Fruit fly (Drosophila melanogaster) whole organism: Measurements from ENCODE around the gene Nup154.

ENCODE experiments used
- CG8478 ChIP-seq: fragments of >200 bp; optimal IDR thresholded peaks from 2 replicates; lab custom pipeline; 2018; ENCODE audit warnings: inconsistent platforms
- Dll ChIP-seq: fragments of >200 bp; optimal IDR thresholded peaks from 2 replicates; lab custom pipeline; 2017
- EcR ChIP-seq, 2 experiments: fragments of >200 bp; optimal IDR thresholded peaks; 2 replicates each; lab custom pipeline; 2017; ENCODE audit warnings: missing biosample characterization in 2 of 2, missing genetic modification characterization in 2 of 2, missing genetic modification reagents in 2 of 2
- pan ChIP-seq: fragments of >200 bp; optimal IDR thresholded peaks from 2 replicates; lab custom pipeline; 2017
- psq ChIP-seq: fragments of >200 bp; optimal IDR thresholded peaks from 2 replicates; lab custom pipeline; 2017
- usp ChIP-seq: fragments of >200 bp; optimal IDR thresholded peaks from 2 replicates; lab custom pipeline; 2017; ENCODE audit warnings: missing biosample characterization, missing genetic modification characterization, mixed read lengths

The Nup154 gene

dm6 chr2L:11015320-11015719 lies 10.7 kb downstream of the Nup154 start, which contains the start of gene Acp32CD:
Acp32CD (plus strand) TSS chr2L:11015620.
- TF ChIP-seq CG8478 (lab: Kevin White, UChicago) (no peak), psq (no peak), usp (GFP tag; lab: Kevin White, UChicago) (no peak)

- TF ChIP-seq CG8478 (lab: Kevin White, UChicago): no peak
- TF ChIP-seq pan: no peak
- TF ChIP-seq EcR (GFP tag; optimal IDR thresholded peaks at IDR 0.05; lab: Kevin White, UChicago): no peak
- no peak for TF ChIP-seq Dll (lab: Kevin White, UChicago)
- no peak for TF ChIP-seq psq
- TF ChIP-seq usp (GFP tag; lab: Kevin White, UChicago): no peak
These were observed 12.1 kb downstream of the Nup154 start, which contains the start of gene CG14913 for dm6 chr2L:11016695-11017094. CG14913 (plus strand) TSS chr2L:11016995.

dm6 chr2L:11021606-11022005 lies 17.0 kb downstream of the Nup154 start:
- TF ChIP-seq Dll (lab: Kevin White, UChicago) (no peak), usp (GFP tag; lab: Kevin White, UChicago) (no peak), pan (peak; percentile 78), psq (no peak), EcR (GFP tag; optimal IDR thresholded peaks at IDR 0.05; lab: Kevin White, UChicago) (no peak)

dm6 chr2L:11022804-11023203 lies 18.2 kb downstream of the Nup154 start:
- TF ChIP-seq EcR (GFP tag; optimal IDR thresholded peaks at IDR 0.05; lab: Kevin White, UChicago) (no peak), usp (GFP tag; lab: Kevin White, UChicago) (no peak), psq (no peak), CG8478 (lab: Kevin White, UChicago) (no peak), pan (no peak), Dll (lab: Kevin White, UChicago) (no peak)

dm6 chr2L:11023875-11024274 lies 19.3 kb downstream of the Nup154 start:
- TF ChIP-seq psq: no peak
- TF ChIP-seq Dll (lab: Kevin White, UChicago): no peak
- TF ChIP-seq EcR (GFP tag; optimal IDR thresholded peaks at IDR 0.05; lab: Kevin White, UChicago): no peak
- TF ChIP-seq usp (GFP tag; lab: Kevin White, UChicago): no peak
- TF ChIP-seq pan: no peak
- no peak for TF ChIP-seq CG8478 (lab: Kevin White, UChicago)

dm6 chr2L:11027213-11027612 lies 22.6 kb downstream of the Nup154 start:
- TF ChIP-seq psq (no peak), Dll (lab: Kevin White, UChicago) (no peak), usp (GFP tag; lab: Kevin White, UChicago) (no peak), EcR (GFP tag; optimal IDR thresholded peaks at IDR 0.05; lab: Kevin White, UChicago) (no peak), pan (no peak), CG8478 (lab: Kevin White, UChicago) (no peak)

dm6 chr2L:11027825-11028496 lies 23.3 kb downstream of the Nup154 start:
- TF ChIP-seq usp (GFP tag; lab: Kevin White, UChicago) (no peak), Dll (lab: Kevin White, UChicago) (no peak), pan (no peak), psq (no peak), CG8478 (lab: Kevin White, UChicago) (no peak), EcR (GFP tag; optimal IDR thresholded peaks at IDR 0.05; lab: Kevin White, UChicago) (no peak)

dm6 chr2L:11032285-11032970 lies 27.8 kb downstream of the Nup154 start:
- no peak for TF ChIP-seq psq
- TF ChIP-seq Dll (lab: Kevin White, UChicago): no peak
- TF ChIP-seq EcR (GFP tag; optimal IDR thresholded peaks at IDR 0.05; lab: Kevin White, UChicago): no peak
- TF ChIP-seq pan: no peak
- no peak for TF ChIP-seq usp (GFP tag; lab: Kevin White, UChicago)
- no peak for TF ChIP-seq CG8478 (lab: Kevin White, UChicago)

- TF ChIP-seq Dll (lab: Kevin White, UChicago) (no peak), EcR (GFP tag; optimal IDR thresholded peaks at IDR 0.05; lab: Kevin White, UChicago) (no peak), pan (no peak)
These were observed 29.9 kb downstream of the Nup154 start, which contains the start of gene CG18666 for dm6 chr2L:11034495-11034894. CG18666 (plus strand) TSS chr2L:11034795.

dm6 chr2L:11037583-11038517 lies 33.2 kb downstream of the Nup154 start:
- no peak for TF ChIP-seq psq
- no peak for TF ChIP-seq CG8478 (lab: Kevin White, UChicago)
- no peak for TF ChIP-seq pan
- TF ChIP-seq EcR (GFP tag; optimal IDR thresholded peaks at IDR 0.05; lab: Kevin White, UChicago): no peak
- no peak for TF ChIP-seq Dll (lab: Kevin White, UChicago)
- no peak for TF ChIP-seq usp (GFP tag; lab: Kevin White, UChicago)

- TF ChIP-seq EcR (GFP tag; optimal IDR thresholded peaks at IDR 0.05; lab: Kevin White, UChicago): no peak
- no peak for TF ChIP-seq Dll (lab: Kevin White, UChicago)
- TF ChIP-seq psq: no peak
- no peak for TF ChIP-seq pan
- TF ChIP-seq usp (GFP tag; lab: Kevin White, UChicago): no peak
- no peak for TF ChIP-seq CG8478 (lab: Kevin White, UChicago)
These were observed 34.3 kb downstream of the Nup154 start for dm6 chr2L:11038918-11039317.
